Worm (Caenorhabditis elegans) whole organism, L2 larva: ENCODE measurements around the gene him-5.
"Not testable (repeated sequence)": the region's sequence is repeated elsewhere in the genome, so short reads cannot be mapped to it uniquely, and the experiment has no call there.

Experiments
- C34F6.9 ChIP-seq: fragments of 150-350 bp; optimal IDR thresholded peaks from 2 replicates; lab custom pipeline; 2014; ENCODE audit warnings: missing biosample characterization, missing genetic modification characterization
- F13H6.1 ChIP-seq: sonication (generic microtip); optimal IDR thresholded peaks from 2 replicates; lab custom pipeline; 2016; ENCODE audit warnings: missing genetic modification characterization, missing compliant biosample characterization
- R02D3.7 ChIP-seq: fragments of 150-350 bp; optimal IDR thresholded peaks from 2 replicates; lab custom pipeline; 2014; ENCODE audit warnings: missing biosample characterization, missing genetic modification characterization
- Y55F3AM.14 ChIP-seq: fragments of 200-800 bp; sonication (Bioruptor generic); optimal IDR thresholded peaks from 2 replicates; lab custom pipeline; 2018; ENCODE audit warnings: mild to moderate bottlenecking, missing genetic modification characterization, missing compliant biosample characterization
- ZK546.5 ChIP-seq: sonication (generic microtip); optimal IDR thresholded peaks from 2 replicates; lab custom pipeline; 2017; ENCODE audit warnings: missing biosample characterization, missing genetic modification characterization
- aly-2 ChIP-seq: fragments of 150-350 bp; optimal IDR thresholded peaks from 2 replicates; lab custom pipeline; 2014; ENCODE audit warnings: missing biosample characterization, missing genetic modification characterization
- blmp-1 ChIP-seq: sonication (generic microtip); optimal IDR thresholded peaks from 2 replicates; lab custom pipeline; 2017; ENCODE audit warnings: missing genetic modification characterization, mild to moderate bottlenecking, missing compliant biosample characterization, antibody characterized with exemption, moderate library complexity; ENCODE audit not compliant: insufficient read depth
- ceh-16 ChIP-seq: fragments of 150-350 bp; optimal IDR thresholded peaks from 2 replicates; lab custom pipeline; 2014; ENCODE audit warnings: missing biosample characterization, missing genetic modification characterization
- ceh-82 ChIP-seq: fragments of 150-350 bp; optimal IDR thresholded peaks from 2 replicates; lab custom pipeline; 2014; ENCODE audit warnings: missing biosample characterization, missing genetic modification characterization
- crh-2 ChIP-seq: sonication (generic microtip); optimal IDR thresholded peaks from 2 replicates; lab custom pipeline; 2017; ENCODE audit warnings: missing biosample characterization, missing genetic modification characterization
- dmd-4 ChIP-seq: sonication (generic microtip); optimal IDR thresholded peaks from 2 replicates; lab custom pipeline; 2017; ENCODE audit warnings: missing biosample characterization, missing genetic modification characterization
- egl-27 ChIP-seq: sonication (generic microtip); optimal IDR thresholded peaks from 3 replicates; lab custom pipeline; 2017; ENCODE audit warnings: missing biosample characterization, missing genetic modification reagents, missing genetic modification characterization
- fos-1 ChIP-seq: fragments of 150-350 bp; optimal IDR thresholded peaks from 2 replicates; lab custom pipeline; 2014; ENCODE audit warnings: missing biosample characterization, missing genetic modification characterization
- gmeb-1 ChIP-seq: fragments of 150-350 bp; optimal IDR thresholded peaks from 2 replicates; lab custom pipeline; 2014; ENCODE audit warnings: missing biosample characterization, missing genetic modification characterization
- lin-11 ChIP-seq: fragments of 150-350 bp; sonication (generic microtip); optimal IDR thresholded peaks from 2 replicates; lab custom pipeline; 2014; ENCODE audit warnings: missing biosample characterization, missing genetic modification characterization, inconsistent platforms, mixed read lengths
- lin-13 ChIP-seq: fragments of 150-350 bp; optimal IDR thresholded peaks from 2 replicates; lab custom pipeline; 2014; ENCODE audit warnings: missing biosample characterization, missing genetic modification reagents, missing genetic modification characterization
- lsy-2 ChIP-seq, 2 experiments: fragments of 150-350 bp in 1 of 2; sonication (generic microtip) in 1 of 2; optimal IDR thresholded peaks; 2 replicates each; lab custom pipeline; 2014 to 2017; ENCODE audit warnings: missing biosample characterization in 2 of 2, missing genetic modification characterization in 2 of 2
- mab-5 ChIP-seq: fragments of 150-350 bp; optimal IDR thresholded peaks from 2 replicates; lab custom pipeline; 2014; ENCODE audit warnings: missing biosample characterization, missing genetic modification characterization
- mdl-1 ChIP-seq, 2 experiments: fragments of 150-350 bp in 1 of 2; sonication (generic microtip) in 1 of 2; optimal IDR thresholded peaks; 2 replicates each; lab custom pipeline; 2017; ENCODE audit warnings: missing biosample characterization in 2 of 2, missing genetic modification characterization in 2 of 2
- nhr-10 ChIP-seq: sonication (generic microtip); optimal IDR thresholded peaks from 2 replicates; lab custom pipeline; 2017; ENCODE audit warnings: missing biosample characterization, missing genetic modification characterization
- nhr-11 ChIP-seq: fragments of 150-350 bp; optimal IDR thresholded peaks from 2 replicates; lab custom pipeline; 2014; ENCODE audit warnings: missing biosample characterization, missing genetic modification characterization
- nhr-129 ChIP-seq: fragments of 150-350 bp; optimal IDR thresholded peaks from 2 replicates; lab custom pipeline; 2014; ENCODE audit warnings: missing biosample characterization, missing genetic modification characterization
- nhr-21 ChIP-seq: fragments of 150-350 bp; optimal IDR thresholded peaks from 2 replicates; lab custom pipeline; 2014; ENCODE audit warnings: missing biosample characterization, missing genetic modification characterization
- nhr-237 ChIP-seq: fragments of 150-350 bp; optimal IDR thresholded peaks from 2 replicates; lab custom pipeline; 2014; ENCODE audit warnings: missing biosample characterization, missing genetic modification characterization
- nhr-25 ChIP-seq: fragments of 150-350 bp; sonication (generic microtip); optimal IDR thresholded peaks from 3 replicates; lab custom pipeline; 2014; ENCODE audit warnings: missing biosample characterization, missing genetic modification characterization
- nhr-77 ChIP-seq: fragments of 150-350 bp; optimal IDR thresholded peaks from 2 replicates; lab custom pipeline; 2014; ENCODE audit warnings: missing biosample characterization, missing genetic modification characterization
- peb-1 ChIP-seq: fragments of 150-350 bp; optimal IDR thresholded peaks from 2 replicates; lab custom pipeline; 2014; ENCODE audit warnings: missing biosample characterization, missing genetic modification characterization
- sem-4 ChIP-seq: fragments of 150-350 bp; optimal IDR thresholded peaks from 2 replicates; lab custom pipeline; 2014; ENCODE audit warnings: missing biosample characterization, missing genetic modification reagents, missing genetic modification characterization
- skn-1 ChIP-seq: sonication (generic microtip); optimal IDR thresholded peaks from 2 replicates; lab custom pipeline; 2017; ENCODE audit warnings: missing biosample characterization, missing genetic modification characterization
- sma-3 ChIP-seq: sonication (generic microtip); optimal IDR thresholded peaks from 2 replicates; lab custom pipeline; 2016; ENCODE audit warnings: missing genetic modification reagents, missing genetic modification characterization, missing compliant biosample characterization
- sma-9 ChIP-seq, 2 experiments: fragments of 150-350 bp in 1 of 2; sonication (generic microtip) in 1 of 2; optimal IDR thresholded peaks; 2 replicates each; lab custom pipeline; 2014 to 2016; ENCODE audit warnings: missing genetic modification characterization in 2 of 2, mild to moderate bottlenecking in 1 of 2, missing biosample characterization in 1 of 2, missing compliant biosample characterization in 1 of 2, missing genetic modification reagents in 1 of 2, moderate library complexity in 1 of 2
- snpc-4 ChIP-seq: fragments of 150-350 bp; optimal IDR thresholded peaks from 2 replicates; lab custom pipeline; 2014; ENCODE audit warnings: missing biosample characterization, missing genetic modification characterization
- unc-55 ChIP-seq: fragments of 150-350 bp; sonication (generic microtip); optimal IDR thresholded peaks from 3 replicates; lab custom pipeline; 2014; ENCODE audit warnings: missing biosample characterization, missing genetic modification reagents, missing genetic modification characterization
- unc-62 ChIP-seq: fragments of 150-350 bp; optimal IDR thresholded peaks from 2 replicates; lab custom pipeline; 2014; ENCODE audit warnings: missing biosample characterization, missing genetic modification reagents, missing genetic modification characterization
- zag-1 ChIP-seq: fragments of 150-350 bp; optimal IDR thresholded peaks from 2 replicates; lab custom pipeline; 2014; ENCODE audit warnings: missing biosample characterization, missing genetic modification characterization
- ztf-11 ChIP-seq: sonication (generic microtip); optimal IDR thresholded peaks from 2 replicates; lab custom pipeline; 2017; ENCODE audit warnings: missing biosample characterization, missing genetic modification characterization
- ztf-4 ChIP-seq: fragments of 150-350 bp; optimal IDR thresholded peaks from 2 replicates; lab custom pipeline; 2014; ENCODE audit warnings: missing biosample characterization, missing genetic modification characterization

The him-5 gene

DNA sequence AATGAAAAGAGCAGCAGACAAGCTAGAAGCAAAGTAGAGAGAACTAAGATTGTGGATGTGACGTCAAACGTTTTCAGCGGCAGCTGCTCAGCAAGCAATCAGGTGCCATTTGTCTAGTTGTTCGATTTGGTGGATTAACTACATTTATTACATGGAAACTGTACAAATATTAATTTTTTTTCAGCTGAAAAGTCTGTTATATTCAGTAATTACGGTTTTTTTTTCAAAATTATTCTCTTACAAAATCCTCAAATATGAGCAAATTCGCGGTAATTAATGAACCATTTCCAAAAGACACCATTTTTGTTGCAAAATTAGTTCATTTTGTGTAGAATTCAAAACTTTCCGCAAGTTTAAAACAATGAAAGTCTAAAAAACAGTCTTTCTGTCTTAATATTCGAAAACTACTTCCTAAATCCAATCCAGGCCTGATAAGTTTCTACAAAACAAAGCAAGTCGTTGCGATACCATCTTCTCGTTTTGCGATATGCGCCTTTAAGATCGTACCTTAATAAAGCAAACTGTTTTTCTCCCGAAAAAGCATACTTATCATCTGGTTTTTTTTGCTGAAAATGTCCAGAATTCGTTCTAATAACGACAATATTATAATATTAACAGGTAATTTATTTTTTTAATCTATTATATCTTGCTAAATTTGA, at the start of gene him-5, which contains the start of gene D1086.5:
Gene him-5 (plus strand): TSS at position 118 of the 659 bp plus-strand sequence.
Gene D1086.5 (minus strand): TSS at position 51 of the 659 bp plus-strand sequence.
- TF ChIP-seq nhr-129 (tag; lab: Kevin White, UChicago) (no peak), gmeb-1 (no peak), unc-62 (GFP tag; lab: Kevin White, UChicago) (no peak), nhr-11 (no peak), ztf-11 (tag; lab: Kevin White, UChicago) (no peak)

DNA sequence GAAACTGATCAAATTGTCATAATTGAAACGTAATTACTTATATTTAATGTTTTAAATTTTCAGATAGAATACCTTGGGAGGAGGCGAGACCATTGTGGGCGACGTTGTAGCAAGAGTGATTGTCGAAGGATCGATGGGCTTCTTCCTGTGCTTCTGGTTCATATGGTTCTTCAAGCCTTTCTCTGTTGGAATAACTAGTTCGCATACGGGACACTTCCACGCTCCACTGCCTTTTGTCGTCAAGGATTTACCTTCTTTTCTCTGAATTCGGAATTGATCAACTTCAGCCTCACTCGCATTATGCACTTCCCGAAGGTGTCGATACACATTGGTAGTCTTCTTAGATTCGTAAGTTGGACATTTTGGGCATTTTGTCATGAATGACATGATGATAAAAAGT, 41.0 kb upstream of the him-5 start, which contains the start of gene F58D12.1:
Gene F58D12.1 (plus strand): TSS at position 301 of the 400 bp plus-strand sequence.
- TF ChIP-seq aly-2; peb-1; unc-55 (GFP tag; lab: Kevin White, UChicago): not testable (repeated sequence)
- TF ChIP-seq, all 48 proteins: peak for 0; not testable (repeated sequence) for 48

DNA sequence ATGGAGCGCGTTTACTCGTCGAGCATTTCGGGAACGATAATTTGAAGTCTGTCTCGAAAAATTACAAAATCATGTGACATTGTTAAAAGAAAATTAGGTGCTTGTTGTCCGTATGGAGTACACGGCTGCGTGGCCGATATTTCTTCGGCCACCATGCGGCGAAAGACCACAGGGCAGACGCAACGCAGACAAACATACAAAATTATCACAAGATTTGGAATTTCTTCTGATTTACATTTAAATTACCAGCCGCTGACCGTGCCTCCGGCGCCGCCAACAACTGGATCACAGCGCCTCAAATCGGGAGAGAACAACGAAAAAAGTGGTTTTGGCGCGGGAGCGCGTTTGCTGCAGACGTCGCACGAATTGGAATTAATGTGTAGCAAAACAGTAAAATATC, 35.1 kb upstream of the him-5 start:
- TF ChIP-seq blmp-1 (tag; lab: Kevin White, UChicago): peak; percentile 80
- TF ChIP-seq C34F6.9 (tag; lab: Kevin White, UChicago): peak; percentile 91
- TF ChIP-seq lin-11 (tag; lab: Kevin White, UChicago): peak; percentile 94
- TF ChIP-seq F13H6.1 (tag; lab: Kevin White, UChicago): peak; percentile 96
- TF ChIP-seq nhr-237 (tag; lab: Kevin White, UChicago): peak; percentile 33
- TF ChIP-seq sma-3 (GFP tag; lab: Kevin White, UChicago): peak; percentile 98
- peak; percentile 86 for TF ChIP-seq Y55F3AM.14 (GFP tag; lab: Kevin White, UChicago)
- peak; percentile 93 for TF ChIP-seq sem-4
- TF ChIP-seq unc-62 (GFP tag; lab: Kevin White, UChicago): peak; percentile 55
- TF ChIP-seq lsy-2 (tag; optimal IDR thresholded peaks at IDR 0.05; lab: Kevin White, UChicago): peak; percentile 82 to 93
- peak; percentile 83 for TF ChIP-seq fos-1 (tag; lab: Kevin White, UChicago)
- TF ChIP-seq nhr-25 (tag; lab: Kevin White, UChicago): peak; percentile 90
- peak; percentile 58 to 68 for TF ChIP-seq mdl-1 (tag; optimal IDR thresholded peaks at IDR 0.05; lab: Kevin White, UChicago)
- TF ChIP-seq crh-2: peak; percentile 93
- TF ChIP-seq ceh-16 (tag; lab: Kevin White, UChicago): peak; percentile 89
- TF ChIP-seq R02D3.7 (tag; lab: Kevin White, UChicago): peak; percentile 48
- TF ChIP-seq ceh-82 (tag; lab: Kevin White, UChicago): peak; percentile 67
- TF ChIP-seq ZK546.5 (tag; lab: Kevin White, UChicago): peak; percentile 35
- peak; percentile 13 for TF ChIP-seq skn-1
- TF ChIP-seq zag-1 (tag; lab: Kevin White, UChicago): peak; percentile 69
- peak; percentile 88 for TF ChIP-seq gmeb-1
- peak; percentile 7 for TF ChIP-seq nhr-77 (tag; lab: Kevin White, UChicago)
- TF ChIP-seq nhr-21 (tag; lab: Kevin White, UChicago): peak; percentile 97
- TF ChIP-seq mab-5 (tag; lab: Kevin White, UChicago): peak; percentile 67
- TF ChIP-seq nhr-10: peak; percentile 39
- TF ChIP-seq unc-55 (GFP tag; lab: Kevin White, UChicago): peak; percentile 78
- peak; percentile 76 for TF ChIP-seq egl-27 (tag; lab: Kevin White, UChicago)
- peak; percentile 68 for TF ChIP-seq nhr-129 (tag; lab: Kevin White, UChicago)
- peak; percentile 99 for TF ChIP-seq sma-9 (GFP tag; optimal IDR thresholded peaks at IDR 0.05; lab: Kevin White, UChicago)
- not testable (repeated sequence) for TF ChIP-seq sma-9 (tag; optimal IDR thresholded peaks at IDR 0.05; lab: Kevin White, UChicago)
- TF ChIP-seq ztf-4 (tag; lab: Kevin White, UChicago): peak; percentile 84
- TF ChIP-seq dmd-4 (tag; lab: Kevin White, UChicago): peak; percentile 60
- peak; percentile 87 for TF ChIP-seq lin-13 (GFP tag; lab: Kevin White, UChicago)
- TF ChIP-seq snpc-4 (tag; lab: Kevin White, UChicago): peak; percentile 68
